Worm (Caenorhabditis elegans): ENCODE measurements around the gene Y77E11A.8.

Y77E11A.8 gene

ce11 chrIV:1378954-1379353 is 45.9 kb downstream of the Y77E11A.8 start (continued):
- no peak for TF ChIP-seq dpl-1 (GFP tag; optimal IDR thresholded peaks at IDR 0.05)
- no peak for TF ChIP-seq mdt-29 (GFP tag; IDR thresholded peaks at IDR 0.05)
- no peak for TF ChIP-seq D1046.2 (GFP tag; IDR thresholded peaks at IDR 0.05)
- no peak for TF ChIP-seq R02D3.7 (tag; optimal IDR thresholded peaks at IDR 0.05)
- TF ChIP-seq nhr-10 (tag; optimal IDR thresholded peaks at IDR 0.05), result no peak
- TF ChIP-seq lin-15B (tag; optimal IDR thresholded peaks at IDR 0.05), result no peak
- no peak for TF ChIP-seq ztf-11 (tag; optimal IDR thresholded peaks at IDR 0.05)
- no peak for TF ChIP-seq skn-1 (tag; optimal IDR thresholded peaks at IDR 0.05)
- TF ChIP-seq rbr-2 (tag; optimal IDR thresholded peaks at IDR 0.05), result no peak
- no peak for TF ChIP-seq lin-38 (GFP tag; IDR thresholded peaks at IDR 0.05)
- no peak for TF ChIP-seq mes-2 (tag; optimal IDR thresholded peaks at IDR 0.05; ENCODE audit: poor library complexity, severe bottlenecking)
- no peak for TF ChIP-seq egl-43 (GFP tag; IDR thresholded peaks at IDR 0.05)
- TF ChIP-seq jun-1 (tag; optimal IDR thresholded peaks at IDR 0.05), result no peak
- no peak for TF ChIP-seq aly-2 (tag; optimal IDR thresholded peaks at IDR 0.05)
- TF ChIP-seq ces-1 (GFP tag; optimal IDR thresholded peaks at IDR 0.05), result no peak
- TF ChIP-seq unc-62 (GFP tag; optimal IDR thresholded peaks at IDR 0.05 in 1 of 2), result peak in 1 of 2 experiments; percentile 94
- no peak for TF ChIP-seq unc-62 (tag; optimal IDR thresholded peaks at IDR 0.05)
- no peak for TF ChIP-seq saeg-2 (GFP tag; IDR thresholded peaks at IDR 0.05)
- TF ChIP-seq madf-9 (GFP tag; conservative IDR thresholded peaks at IDR 0.05), result no peak
- no peak for TF ChIP-seq hmg-1.1 (GFP tag; IDR thresholded peaks at IDR 0.05)
- TF ChIP-seq F44E2.7 (GFP tag; IDR thresholded peaks at IDR 0.05), result no peak
- no peak for TF ChIP-seq egl-27 (tag; optimal IDR thresholded peaks at IDR 0.05)
- TF ChIP-seq mxl-3 (GFP tag; optimal IDR thresholded peaks at IDR 0.05), result no peak
- TF ChIP-seq tra-1 (GFP tag; IDR thresholded peaks at IDR 0.05), result 0 out of 2 replicates have a peak, but pooled peaks have one; percentile 46
- TF ChIP-seq nhr-48 (tag; optimal IDR thresholded peaks at IDR 0.05), result no peak
- no peak for TF ChIP-seq T20F7.1 (GFP tag; optimal IDR thresholded peaks at IDR 0.05)
- no peak for TF ChIP-seq spr-1 (tag; optimal IDR thresholded peaks at IDR 0.05)
- no peak for TF ChIP-seq F10B5.3 (tag; optimal IDR thresholded peaks at IDR 0.05)
- TF ChIP-seq nhr-28 (tag; optimal IDR thresholded peaks at IDR 0.05), result peak; percentile 91
- TF ChIP-seq zag-1 (tag; optimal IDR thresholded peaks at IDR 0.05), result no peak
- no peak for TF ChIP-seq F26F4.8 (GFP tag; conservative IDR thresholded peaks at IDR 0.05)
- TF ChIP-seq dmd-6 (GFP tag; IDR thresholded peaks at IDR 0.05), result peak; percentile 86
- TF ChIP-seq mep-1 (tag; optimal IDR thresholded peaks at IDR 0.05), result no peak
- TF ChIP-seq daf-16 (GFP tag; optimal IDR thresholded peaks at IDR 0.05), result no peak
- peak; percentile 93 for TF ChIP-seq daf-16 (tag; optimal IDR thresholded peaks at IDR 0.05)
- TF ChIP-seq dve-1 (tag; optimal IDR thresholded peaks at IDR 0.05; ENCODE audit: insufficient read depth), result peak; percentile 73
- TF ChIP-seq tag-97 (GFP tag; IDR thresholded peaks at IDR 0.05), result no peak
- no peak for TF ChIP-seq Y75B8A.6 (GFP tag; IDR thresholded peaks at IDR 0.05)
- TF ChIP-seq zfp-3 (GFP tag; conservative IDR thresholded peaks at IDR 0.05), result no peak
- TF ChIP-seq zfp-2 (tag; optimal IDR thresholded peaks at IDR 0.05), result no peak
- no peak for TF ChIP-seq ztf-7 (tag; optimal IDR thresholded peaks at IDR 0.05)
- no peak for TF ChIP-seq F37D6.2 (tag; optimal IDR thresholded peaks at IDR 0.05)
- TF ChIP-seq ceh-20 (GFP tag; IDR thresholded peaks at IDR 0.05), result no peak
- TF ChIP-seq lin-13 (GFP tag; optimal IDR thresholded peaks at IDR 0.05), result no peak
- TF ChIP-seq pha-4 (GFP tag; IDR thresholded peaks at IDR 0.05), result no peak
- TF ChIP-seq pha-4 (tag; optimal IDR thresholded peaks at IDR 0.05), result no peak
- TF ChIP-seq F49E8.2 (tag; optimal IDR thresholded peaks at IDR 0.05; ENCODE audit: borderline replicate concordance), result no peak
- TF ChIP-seq nhr-111 (GFP tag; optimal IDR thresholded peaks at IDR 0.05), result no peak
- no peak for TF ChIP-seq unc-130 (GFP tag; optimal IDR thresholded peaks at IDR 0.05)
- TF ChIP-seq ctbp-1 (GFP tag; IDR thresholded peaks at IDR 0.05), result no peak
- no peak for TF ChIP-seq ZK337.2 (GFP tag; IDR thresholded peaks at IDR 0.05)
- TF ChIP-seq lir-3 (tag; optimal IDR thresholded peaks at IDR 0.05), result no peak
- no peak for TF ChIP-seq duxl-1 (tag; optimal IDR thresholded peaks at IDR 0.05; ENCODE audit: poor library complexity)

Data from whole organism, L4 larva.